Worm (Caenorhabditis elegans) whole organism, young adult: ENCODE results near the gene ttc-17.

Experiments used
- ZK185.1 ChIP-seq: sonication (generic microtip); optimal IDR thresholded peaks from 2 replicates; lab custom pipeline; 2016; ENCODE audit warnings: mild to moderate bottlenecking, missing genetic modification characterization, missing compliant biosample characterization; ENCODE audit not compliant: poor library complexity, severe bottlenecking
- unc-62 ChIP-seq: fragments of 150-350 bp; optimal IDR thresholded peaks from 2 replicates; lab custom pipeline; 2014; ENCODE audit warnings: missing biosample characterization, missing genetic modification reagents, missing genetic modification characterization
- ztf-6 ChIP-seq: fragments of 200-800 bp; sonication (Bioruptor generic); IDR thresholded peaks from 2 replicates; pipeline ENCODE4 v1.3.6; 2022; ENCODE audit warnings: missing genetic modification reagents, missing genetic modification characterization, missing compliant biosample characterization

DNA sequence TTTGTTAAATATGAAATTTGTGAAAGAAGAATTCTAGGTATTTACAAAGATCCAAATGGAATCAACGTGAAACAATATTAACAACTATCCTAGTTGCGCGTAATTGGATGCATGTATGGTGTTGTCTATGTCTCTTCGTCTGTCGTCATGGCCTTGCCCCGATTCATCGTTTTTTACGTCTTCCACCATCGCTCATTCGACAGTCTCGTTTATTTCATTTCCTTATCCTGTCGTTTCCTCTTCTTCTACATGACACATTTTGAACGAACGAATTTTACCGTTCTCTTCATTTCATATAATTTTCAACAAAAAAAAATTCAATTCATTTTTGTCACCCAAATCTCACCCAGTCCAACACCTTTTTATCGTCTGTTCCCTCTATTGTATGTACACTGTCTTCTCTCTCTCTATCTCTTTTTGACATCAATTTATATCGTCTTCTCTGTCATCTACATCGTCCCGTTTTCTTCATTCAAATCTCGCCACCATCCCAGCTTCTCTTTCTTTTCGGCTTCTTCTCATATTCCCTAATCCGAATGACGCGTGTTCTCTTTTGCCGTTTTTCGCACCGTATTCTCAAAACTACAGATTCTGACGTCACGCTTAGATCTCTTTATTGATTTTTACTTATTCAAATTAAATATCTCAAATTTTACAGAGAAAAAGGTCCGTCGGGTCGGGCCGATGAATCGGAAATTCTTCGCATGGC lies at the start of gene ttc-17:
- TF ChIP-seq unc-62 (GFP tag; lab: Kevin White, UChicago) (no peak), ztf-6 (GFP tag; lab: Robert Waterston, UW) (no peak), ZK185.1 (tag; lab: Kevin White, UChicago) (no peak)
